Worm (Caenorhabditis elegans): Measurements from ENCODE around the gene cyp-33C8.

DNA sequence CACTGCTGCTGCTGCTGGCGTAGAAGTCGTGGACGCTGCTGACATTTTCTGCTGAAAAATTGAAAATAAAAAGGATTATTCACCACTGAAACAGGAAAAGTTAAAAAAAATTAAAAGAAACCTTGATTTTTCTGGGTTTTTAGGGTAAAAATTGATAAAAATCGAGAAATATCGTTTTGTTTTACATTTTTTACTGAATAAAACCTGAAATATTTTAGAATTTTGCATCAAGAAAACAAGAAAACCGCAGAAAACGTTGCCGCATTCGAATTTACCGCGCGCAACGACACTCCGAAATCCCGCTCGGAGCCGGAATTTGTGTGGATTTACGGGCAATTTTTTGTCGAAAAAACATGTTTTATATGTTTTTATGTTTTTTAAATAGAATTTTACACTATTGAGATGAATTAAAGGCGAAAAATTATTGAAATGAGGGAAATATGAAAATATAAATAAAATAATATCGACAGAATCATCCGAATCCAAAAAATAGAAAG, 43.9 kb downstream of the cyp-33C8 start, which contains the start of gene chk-1:
- no peak for TF ChIP-seq unc-62 (GFP tag; optimal IDR thresholded peaks at IDR 0.05)
- TF ChIP-seq pag-3 (tag; optimal IDR thresholded peaks at IDR 0.05; ENCODE audit: borderline replicate concordance, insufficient read depth), result no peak
- TF ChIP-seq dpl-1 (GFP tag; optimal IDR thresholded peaks at IDR 0.05), result peak; percentile 92 to 96 (median 94)
- peak; percentile 21 for TF ChIP-seq irx-1 (tag; optimal IDR thresholded peaks at IDR 0.05)
- TF ChIP-seq nhr-237 (tag; optimal IDR thresholded peaks at IDR 0.05), result no peak
- no peak for TF ChIP-seq nhr-76 (tag; optimal IDR thresholded peaks at IDR 0.05)
- TF ChIP-seq mab-9 (GFP tag; IDR thresholded peaks at IDR 0.05), result no peak
- TF ChIP-seq nhr-77 (tag; optimal IDR thresholded peaks at IDR 0.05), result peak; percentile 22
- TF ChIP-seq aha-1 (tag; optimal IDR thresholded peaks at IDR 0.05), result no peak
- no peak for TF ChIP-seq ama-1 (optimal IDR thresholded peaks at IDR 0.05)
- peak; percentile 91 to 96 for TF ChIP-seq lin-35 (GFP tag; optimal IDR thresholded peaks at IDR 0.05)
- TF ChIP-seq elt-3 (tag; optimal IDR thresholded peaks at IDR 0.05), result peak in 3 of 6 experiments; percentile 15 to 70 (median 28)
- no peak for TF ChIP-seq nhr-11 (tag; optimal IDR thresholded peaks at IDR 0.05)
- peak; percentile 12 for TF ChIP-seq fkh-10 (GFP tag; optimal IDR thresholded peaks at IDR 0.05)
